Worm (Caenorhabditis elegans): ENCODE results near the gene T22D1.5.

The T22D1.5 gene

DNA sequence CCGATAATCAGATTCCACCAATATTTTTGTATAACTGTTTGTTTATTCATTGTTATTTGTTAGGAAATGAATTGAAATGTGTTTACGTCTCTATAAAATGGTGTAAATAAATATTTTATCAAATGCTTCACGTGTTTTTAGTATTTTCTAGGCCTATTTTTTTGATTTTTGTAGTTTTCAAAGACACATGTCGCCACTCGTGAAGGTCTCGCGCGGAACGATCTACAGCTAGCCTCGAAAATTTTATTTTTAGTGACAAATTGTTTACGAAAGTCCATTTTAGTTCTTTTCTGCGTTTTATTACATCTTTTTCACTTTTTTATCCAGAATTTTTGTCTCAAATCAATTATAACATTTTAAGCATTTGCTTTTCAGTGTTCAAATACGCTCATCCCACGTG, at the start of gene T22D1.5:
Gene T22D1.5, plus strand, starts transcription at position 376 of the 400 bp plus-strand sequence.
- TF ChIP-seq ZK546.5 (tag; optimal IDR thresholded peaks at IDR 0.05) (no peak), ztf-4 (tag; optimal IDR thresholded peaks at IDR 0.05) (no peak), snpc-4 (tag; optimal IDR thresholded peaks at IDR 0.05) (no peak), crh-2 (tag; optimal IDR thresholded peaks at IDR 0.05) (no peak), unc-62 (GFP tag; optimal IDR thresholded peaks at IDR 0.05) (no peak)

DNA sequence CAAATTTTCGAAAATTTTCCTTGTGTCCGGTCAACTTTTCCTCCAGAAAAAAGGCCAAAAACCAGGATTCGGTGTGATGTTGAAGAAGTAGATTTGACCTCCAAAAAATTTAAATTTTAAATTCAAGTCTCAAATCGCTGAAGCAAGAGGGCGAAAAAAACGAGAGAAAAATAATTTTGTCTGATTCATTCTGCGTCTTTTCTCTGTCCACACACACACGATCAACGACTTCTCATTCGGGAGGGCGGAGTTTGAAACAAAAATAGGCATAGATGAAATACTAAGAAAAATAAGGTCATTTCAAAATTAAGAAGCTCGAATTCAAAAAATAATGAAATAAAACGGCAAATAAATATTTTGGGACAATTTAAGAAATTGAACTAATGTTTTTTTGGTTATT, 44.5 kb upstream of the T22D1.5 start, which contains the start of gene R13H7.2:
Gene R13H7.2, minus strand, starts transcription at position 101 of the 400 bp plus-strand sequence.
- TF ChIP-seq nhr-237 (tag; optimal IDR thresholded peaks at IDR 0.05), result no peak
- TF ChIP-seq R02D3.7 (tag; optimal IDR thresholded peaks at IDR 0.05), result no peak
- no peak for TF ChIP-seq nhr-77 (tag; optimal IDR thresholded peaks at IDR 0.05)
- no peak for TF ChIP-seq nhr-12 (tag; optimal IDR thresholded peaks at IDR 0.05)
- no peak for TF ChIP-seq nhr-129 (tag; optimal IDR thresholded peaks at IDR 0.05)
- no peak for TF ChIP-seq lin-39 (tag; optimal IDR thresholded peaks at IDR 0.05)
- no peak for TF ChIP-seq unc-39 (tag; optimal IDR thresholded peaks at IDR 0.05)
- TF ChIP-seq ceh-16 (tag; optimal IDR thresholded peaks at IDR 0.05), result no peak
- no peak for TF ChIP-seq dmd-4 (tag; optimal IDR thresholded peaks at IDR 0.05)
- no peak for TF ChIP-seq fos-1 (tag; optimal IDR thresholded peaks at IDR 0.05)

DNA sequence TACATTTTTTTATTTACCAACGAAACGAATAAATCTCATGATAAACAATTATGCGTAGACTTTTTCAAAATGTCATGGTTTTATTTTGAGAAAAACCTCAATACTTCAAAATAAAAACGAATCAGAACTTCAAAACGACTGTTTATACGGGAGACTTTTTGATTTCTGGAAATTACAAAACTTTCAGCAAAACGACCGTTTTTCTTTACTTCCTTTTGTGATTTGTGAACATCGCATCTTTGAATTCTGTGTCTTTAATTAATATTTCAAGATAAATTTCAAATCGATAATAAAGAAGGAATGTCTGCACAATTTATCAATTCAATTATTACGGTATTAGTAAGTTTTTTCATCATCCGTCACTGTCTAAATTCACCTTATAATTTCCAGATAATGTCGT, 36.0 kb upstream of the T22D1.5 start, which contains the start of gene srx-20:
Gene srx-20, plus strand, starts transcription at position 301 of the 400 bp plus-strand sequence.
- no peak for TF ChIP-seq sma-9 (GFP tag; optimal IDR thresholded peaks at IDR 0.05)
- no peak for TF ChIP-seq sma-9 (tag; optimal IDR thresholded peaks at IDR 0.05)
- TF ChIP-seq sma-3 (GFP tag; optimal IDR thresholded peaks at IDR 0.05), result no peak
- TF ChIP-seq unc-62 (GFP tag; optimal IDR thresholded peaks at IDR 0.05), result no peak
- no peak for TF ChIP-seq zag-1 (tag; optimal IDR thresholded peaks at IDR 0.05)
- no peak for TF ChIP-seq C34F6.9 (tag; optimal IDR thresholded peaks at IDR 0.05)
- TF ChIP-seq skn-1 (tag; optimal IDR thresholded peaks at IDR 0.05), result no peak
- TF ChIP-seq sem-4 (tag; optimal IDR thresholded peaks at IDR 0.05), result no peak
- TF ChIP-seq ZK546.5 (tag; optimal IDR thresholded peaks at IDR 0.05), result no peak
- TF ChIP-seq crh-2 (tag; optimal IDR thresholded peaks at IDR 0.05), result no peak
- no peak for TF ChIP-seq ztf-1 (GFP tag; conservative IDR thresholded peaks at IDR 0.05)

DNA sequence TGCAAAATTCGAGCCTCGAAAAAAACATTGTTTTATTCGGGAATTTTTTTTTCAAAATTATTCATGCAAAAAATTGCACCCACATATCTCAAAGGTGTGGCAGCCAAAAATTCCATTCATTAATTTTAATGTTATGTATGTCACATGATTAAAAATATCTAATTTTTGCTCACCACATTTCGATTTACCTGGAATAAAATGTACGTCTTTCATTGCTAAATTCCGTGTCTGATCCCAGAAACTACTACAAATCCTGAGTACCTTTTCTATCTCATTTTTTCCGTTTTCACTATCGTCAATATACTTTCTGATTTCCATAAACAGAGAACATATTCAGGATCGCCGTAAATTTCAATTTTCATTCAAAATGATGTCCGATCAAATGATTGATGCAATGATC, 30.8 kb upstream of the T22D1.5 start, which contains the start of gene srx-19:
Gene srx-19, plus strand, starts transcription at position 301 of the 400 bp plus-strand sequence.
- TF ChIP-seq mab-5 (tag; optimal IDR thresholded peaks at IDR 0.05) (no peak), unc-39 (tag; optimal IDR thresholded peaks at IDR 0.05) (no peak), ceh-82 (tag; optimal IDR thresholded peaks at IDR 0.05) (no peak), ztf-1 (GFP tag; conservative IDR thresholded peaks at IDR 0.05) (no peak), C34F6.9 (tag; optimal IDR thresholded peaks at IDR 0.05) (no peak), egl-27 (tag; optimal IDR thresholded peaks at IDR 0.05) (no peak), nhr-11 (tag; optimal IDR thresholded peaks at IDR 0.05) (no peak), nhr-77 (tag; optimal IDR thresholded peaks at IDR 0.05) (no peak), F13H6.1 (tag; optimal IDR thresholded peaks at IDR 0.05) (no peak), mdl-1 (tag; optimal IDR thresholded peaks at IDR 0.05) (no peak), lsy-2 (tag; optimal IDR thresholded peaks at IDR 0.05) (no peak), ceh-16 (tag; optimal IDR thresholded peaks at IDR 0.05) (no peak)

DNA sequence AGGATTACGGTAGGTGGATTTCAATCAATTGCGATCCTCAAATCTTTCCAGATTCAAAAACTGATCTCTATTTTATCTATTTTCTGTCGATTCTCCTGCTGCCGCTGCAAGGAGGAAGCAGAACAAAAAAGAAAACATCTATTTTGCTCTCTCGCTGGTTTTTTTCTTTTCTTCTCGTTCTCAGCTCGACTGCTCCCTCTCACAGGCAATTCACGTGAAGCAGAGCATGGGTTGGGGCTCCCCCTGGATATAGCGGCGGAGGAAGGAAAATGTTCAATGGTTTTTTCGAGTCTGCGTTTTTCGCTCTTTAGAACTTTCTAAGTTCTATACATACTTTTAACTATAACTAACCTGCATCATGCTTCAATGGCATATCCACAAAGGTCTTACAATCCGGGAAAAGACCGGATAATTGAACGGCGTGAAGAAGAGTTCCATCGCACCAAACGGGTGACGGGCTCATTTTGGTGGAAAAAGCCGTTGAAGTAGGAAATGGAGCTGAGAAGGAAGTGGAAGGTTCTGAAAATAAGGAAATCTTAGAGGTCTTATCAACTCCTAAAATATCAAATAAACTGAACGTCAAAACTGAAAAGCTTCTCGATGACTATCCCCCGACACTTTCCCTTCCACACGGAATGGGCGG, 24.7 kb upstream of the T22D1.5 start:
- TF ChIP-seq sem-4 (tag; optimal IDR thresholded peaks at IDR 0.05) (no peak), lsy-2 (tag; optimal IDR thresholded peaks at IDR 0.05) (peak in 1 of 2 experiments; percentile 79), sma-9 (GFP tag; optimal IDR thresholded peaks at IDR 0.05) (peak; percentile 99), sma-9 (tag; optimal IDR thresholded peaks at IDR 0.05) (no peak), snpc-4 (tag; optimal IDR thresholded peaks at IDR 0.05) (peak; percentile 48), mdl-1 (tag; optimal IDR thresholded peaks at IDR 0.05) (peak in 1 of 2 experiments; percentile 20), zag-1 (tag; optimal IDR thresholded peaks at IDR 0.05) (peak; percentile 35), ztf-1 (GFP tag; conservative IDR thresholded peaks at IDR 0.05) (no peak), nhr-237 (tag; optimal IDR thresholded peaks at IDR 0.05) (no peak), lin-11 (tag; optimal IDR thresholded peaks at IDR 0.05) (no peak), nhr-129 (tag; optimal IDR thresholded peaks at IDR 0.05) (peak; percentile 80), skn-1 (tag; optimal IDR thresholded peaks at IDR 0.05) (no peak), alr-1 (tag; optimal IDR thresholded peaks at IDR 0.05) (no peak), fos-1 (tag; optimal IDR thresholded peaks at IDR 0.05) (peak; percentile 18), nhr-6 (tag; optimal IDR thresholded peaks at IDR 0.05) (peak; percentile 13), sma-3 (GFP tag; optimal IDR thresholded peaks at IDR 0.05) (no peak), unc-55 (GFP tag; optimal IDR thresholded peaks at IDR 0.05) (peak; percentile 83), egl-27 (tag; optimal IDR thresholded peaks at IDR 0.05) (peak; percentile 87), C34F6.9 (tag; optimal IDR thresholded peaks at IDR 0.05) (peak; percentile 75), F13H6.1 (tag; optimal IDR thresholded peaks at IDR 0.05) (peak; percentile 78), lin-13 (GFP tag; optimal IDR thresholded peaks at IDR 0.05) (peak; percentile 17), nhr-21 (tag; optimal IDR thresholded peaks at IDR 0.05) (peak; percentile 49), crh-2 (tag; optimal IDR thresholded peaks at IDR 0.05) (peak; percentile 61), ama-1 (optimal IDR thresholded peaks at IDR 0.05) (no peak)
